Fruit fly (Drosophila melanogaster) whole organism, embryonic: ENCODE measurements around the gene Patsas.

ENCODE experiments used
- Atf3 ChIP-seq: fragments of 200-800 bp; sonication (Bioruptor generic); optimal IDR thresholded peaks from 3 replicates; lab custom pipeline; 2016; ENCODE audit warnings: missing biosample characterization, missing genetic modification characterization
- CG11696 ChIP-seq: fragments of 200-800 bp; sonication (Bioruptor generic); IDR thresholded peaks from 2 replicates; pipeline ENCODE4 v1.3.6; 2022; ENCODE audit warnings: missing biosample characterization, missing genetic modification characterization
- CG12236 ChIP-seq: fragments of 200-800 bp; sonication (Bioruptor generic); optimal IDR thresholded peaks from 2 replicates; lab custom pipeline; 2016; ENCODE audit warnings: missing biosample characterization, missing genetic modification characterization
- CG12299 ChIP-seq: fragments of 200-800 bp; sonication (Bioruptor generic); optimal IDR thresholded peaks from 2 replicates; lab custom pipeline; 2018; ENCODE audit warnings: missing biosample characterization, mild to moderate bottlenecking, missing genetic modification characterization
- CG13894 ChIP-seq: fragments of 200-800 bp; sonication (Bioruptor generic); optimal IDR thresholded peaks from 3 replicates; lab custom pipeline; 2018; ENCODE audit warnings: missing biosample characterization, mild to moderate bottlenecking, missing genetic modification characterization, moderate library complexity
- CG14860 ChIP-seq: fragments of 200-800 bp; sonication (Bioruptor generic); IDR thresholded peaks from 3 replicates; pipeline ENCODE4 v1.3.6; 2022; ENCODE audit warnings: missing biosample characterization, missing genetic modification characterization; ENCODE audit not compliant: partially characterized antibody
- CG1529 ChIP-seq: fragments of 200-800 bp; sonication (Bioruptor generic); optimal IDR thresholded peaks from 3 replicates; lab custom pipeline; 2018; ENCODE audit warnings: missing biosample characterization, missing genetic modification characterization
- CG18262 ChIP-seq: fragments of 200-800 bp; optimal IDR thresholded peaks from 3 replicates; lab custom pipeline; 2019; ENCODE audit warnings: missing biosample characterization, mild to moderate bottlenecking, missing genetic modification characterization, moderate library complexity
- CG18476 ChIP-seq: fragments of 200-800 bp; sonication (Bioruptor generic); optimal IDR thresholded peaks from 2 replicates; lab custom pipeline; 2016; ENCODE audit warnings: missing biosample characterization, mild to moderate bottlenecking, missing genetic modification characterization
- CG2116 ChIP-seq: fragments of 200-800 bp; sonication (Bioruptor generic); optimal IDR thresholded peaks from 3 replicates; lab custom pipeline; 2018; ENCODE audit warnings: missing biosample characterization, mild to moderate bottlenecking, missing genetic modification characterization
- CG2875 ChIP-seq: fragments of 200-800 bp; sonication (Bioruptor generic); optimal IDR thresholded peaks from 2 replicates; lab custom pipeline; 2017; ENCODE audit warnings: missing biosample characterization, mild to moderate bottlenecking, missing genetic modification characterization, missing genetic modification reagents
- CG32772 ChIP-seq: fragments of 200-800 bp; sonication (Bioruptor generic); IDR thresholded peaks from 2 replicates; pipeline ENCODE4 v1.3.6; 2022; ENCODE audit warnings: missing biosample characterization, missing genetic modification characterization
- CG3407 ChIP-seq: fragments of 200-800 bp; sonication (Bioruptor generic); optimal IDR thresholded peaks from 2 replicates; lab custom pipeline; 2018; ENCODE audit warnings: missing biosample characterization, mild to moderate bottlenecking, missing genetic modification characterization
- CG34422 ChIP-seq: fragments of 200-800 bp; sonication (Bioruptor generic); IDR thresholded peaks from 3 replicates; pipeline ENCODE4 v1.3.6; 2022; ENCODE audit warnings: missing biosample characterization, missing genetic modification characterization
- CG3995 ChIP-seq: fragments of 200-800 bp; sonication (Bioruptor generic); optimal IDR thresholded peaks from 3 replicates; lab custom pipeline; 2016; ENCODE audit warnings: missing biosample characterization, missing genetic modification characterization
- CG4282 ChIP-seq: fragments of 200-800 bp; sonication (Bioruptor generic); optimal IDR thresholded peaks from 2 replicates; lab custom pipeline; 2016; ENCODE audit warnings: missing biosample characterization, missing genetic modification characterization
- CG4328 ChIP-seq: fragments of 200-800 bp; sonication (Bioruptor generic); optimal IDR thresholded peaks from 3 replicates; lab custom pipeline; 2017; ENCODE audit warnings: missing biosample characterization, missing genetic modification reagents, missing genetic modification characterization
- CG5180 ChIP-seq: fragments of 200-800 bp; sonication (Bioruptor generic); optimal IDR thresholded peaks from 3 replicates; lab custom pipeline; 2017; ENCODE audit warnings: missing biosample characterization, missing genetic modification characterization, mild to moderate bottlenecking, moderate library complexity, missing genetic modification reagents
- CG6765 ChIP-seq: fragments of 200-800 bp; sonication (Bioruptor generic); optimal IDR thresholded peaks from 3 replicates; lab custom pipeline; 2017; ENCODE audit warnings: missing biosample characterization, mild to moderate bottlenecking, missing genetic modification characterization
- CG7963 ChIP-seq: fragments of 200-800 bp; sonication (Bioruptor generic); IDR thresholded peaks from 3 replicates; pipeline ENCODE4 v1.3.6; 2022; ENCODE audit warnings: missing biosample characterization, missing genetic modification characterization; ENCODE audit not compliant: partially characterized antibody
- CG7987 ChIP-seq: fragments of 200-800 bp; sonication (Bioruptor generic); optimal IDR thresholded peaks from 2 replicates; lab custom pipeline; 2018; ENCODE audit warnings: missing biosample characterization, mild to moderate bottlenecking, missing genetic modification characterization, moderate library complexity
- D19B ChIP-seq: fragments of 200-800 bp; sonication (Bioruptor generic); optimal IDR thresholded peaks from 2 replicates; lab custom pipeline; 2017; ENCODE audit warnings: missing biosample characterization, mild to moderate bottlenecking, missing genetic modification characterization
- Dek ChIP-seq: fragments of 200-800 bp; sonication (Bioruptor generic); optimal IDR thresholded peaks from 3 replicates; lab custom pipeline; 2019; ENCODE audit warnings: missing biosample characterization, mild to moderate bottlenecking, missing genetic modification characterization, moderate library complexity
- Elba2 ChIP-seq: fragments of 200-800 bp; sonication (Bioruptor generic); optimal IDR thresholded peaks from 3 replicates; lab custom pipeline; 2016; ENCODE audit warnings: missing biosample characterization, missing genetic modification characterization
- Fer3 ChIP-seq: fragments of 200-800 bp; sonication (Bioruptor generic); optimal IDR thresholded peaks from 2 replicates; lab custom pipeline; 2018; ENCODE audit warnings: missing biosample characterization, mild to moderate bottlenecking, missing genetic modification characterization, moderate library complexity
- Gug ChIP-seq: fragments of 200-800 bp; sonication (Bioruptor generic); IDR thresholded peaks from 4 replicates; pipeline ENCODE4 v1.3.6; 2022; ENCODE audit warnings: missing biosample characterization, missing genetic modification characterization
- HmgD ChIP-seq: fragments of 200-800 bp; sonication (Bioruptor generic); optimal IDR thresholded peaks from 3 replicates; lab custom pipeline; 2016; ENCODE audit warnings: missing biosample characterization, missing genetic modification characterization
- MESR4 ChIP-seq: fragments of 200-800 bp; sonication (Bioruptor generic); optimal IDR thresholded peaks from 2 replicates; lab custom pipeline; 2018; ENCODE audit warnings: missing biosample characterization, mild to moderate bottlenecking, missing genetic modification characterization, moderate library complexity
- Oaz ChIP-seq: fragments of 200-800 bp; sonication (Bioruptor generic); IDR thresholded peaks from 2 replicates; pipeline ENCODE4 v1.3.6; 2022; ENCODE audit warnings: missing biosample characterization, missing genetic modification characterization
- Oli ChIP-seq: fragments of 200-800 bp; sonication (Bioruptor generic); optimal IDR thresholded peaks from 2 replicates; lab custom pipeline; 2018; ENCODE audit warnings: missing biosample characterization, mild to moderate bottlenecking, missing genetic modification characterization, moderate library complexity
- Sin3A ChIP-seq: fragments of >200 bp; optimal IDR thresholded peaks from 2 replicates; lab custom pipeline; 2018
- Sox102F ChIP-seq: fragments of 200-800 bp; sonication (Bioruptor generic); optimal IDR thresholded peaks from 2 replicates; lab custom pipeline; 2018; ENCODE audit warnings: missing biosample characterization, mild to moderate bottlenecking, missing genetic modification characterization, moderate library complexity
- Sry-δ ChIP-seq: fragments of 200-800 bp; sonication (Bioruptor generic); optimal IDR thresholded peaks from 2 replicates; lab custom pipeline; 2016; ENCODE audit warnings: missing biosample characterization, missing genetic modification characterization
- bbx ChIP-seq: fragments of 200-800 bp; sonication (Bioruptor generic); IDR thresholded peaks from 2 replicates; pipeline ENCODE4 v1.3.6; 2022; ENCODE audit warnings: missing biosample characterization, missing genetic modification characterization; ENCODE audit not compliant: partially characterized antibody
- chn ChIP-seq: fragments of 200-800 bp; sonication (Bioruptor generic); optimal IDR thresholded peaks from 2 replicates; lab custom pipeline; 2016; ENCODE audit warnings: missing biosample characterization, missing genetic modification characterization
- dm ChIP-seq: fragments of 200-800 bp; sonication (Bioruptor generic); optimal IDR thresholded peaks from 3 replicates; lab custom pipeline; 2016; ENCODE audit warnings: missing biosample characterization, missing genetic modification characterization
- emc ChIP-seq: fragments of 200-800 bp; sonication (Bioruptor generic); optimal IDR thresholded peaks from 2 replicates; lab custom pipeline; 2016; ENCODE audit warnings: missing biosample characterization, missing genetic modification characterization
- ewg ChIP-seq: fragments of 200-800 bp; sonication (Bioruptor generic); optimal IDR thresholded peaks from 3 replicates; lab custom pipeline; 2017; ENCODE audit warnings: mild to moderate bottlenecking, missing biosample characterization, missing genetic modification reagents, missing genetic modification characterization
- fd3F ChIP-seq: fragments of 200-800 bp; sonication (Bioruptor generic); optimal IDR thresholded peaks from 2 replicates; lab custom pipeline; 2018; ENCODE audit warnings: missing biosample characterization, mild to moderate bottlenecking, missing genetic modification characterization, moderate library complexity
- fru ChIP-seq: fragments of >200 bp; optimal IDR thresholded peaks from 2 replicates; lab custom pipeline; 2017
- gsb-n ChIP-seq: fragments of 200-800 bp; sonication (Bioruptor generic); optimal IDR thresholded peaks from 3 replicates; lab custom pipeline; 2018; ENCODE audit warnings: missing biosample characterization, mild to moderate bottlenecking, missing genetic modification characterization
- h ChIP-seq: fragments of >200 bp; optimal IDR thresholded peaks from 2 replicates; lab custom pipeline; 2017
- org-1 ChIP-seq: fragments of 200-800 bp; sonication (Bioruptor generic); optimal IDR thresholded peaks from 2 replicates; lab custom pipeline; 2017; ENCODE audit warnings: missing biosample characterization, missing genetic modification characterization
- pita ChIP-seq: fragments of 200-800 bp; sonication (Bioruptor generic); optimal IDR thresholded peaks from 2 replicates; lab custom pipeline; 2017; ENCODE audit warnings: missing biosample characterization, mild to moderate bottlenecking, missing genetic modification characterization
- pnt ChIP-seq: fragments of 200-800 bp; sonication (Bioruptor generic); optimal IDR thresholded peaks from 3 replicates; lab custom pipeline; 2016; ENCODE audit warnings: missing biosample characterization, missing genetic modification characterization
- sisA ChIP-seq: fragments of 200-800 bp; sonication (Bioruptor generic); IDR thresholded peaks from 2 replicates; pipeline ENCODE4 v1.3.6; 2022; ENCODE audit warnings: missing biosample characterization, missing genetic modification characterization
- sob ChIP-seq: fragments of 200-800 bp; sonication (Bioruptor generic); IDR thresholded peaks from 2 replicates; pipeline ENCODE4 v1.3.6; 2022; ENCODE audit warnings: missing biosample characterization, missing genetic modification characterization
- tap ChIP-seq: fragments of 200-800 bp; optimal IDR thresholded peaks from 3 replicates; lab custom pipeline; 2019; ENCODE audit warnings: missing biosample characterization, mild to moderate bottlenecking, missing genetic modification characterization, moderate library complexity
- toy ChIP-seq: fragments of 200-800 bp; sonication (Bioruptor generic); IDR thresholded peaks from 2 replicates; pipeline ENCODE4 v1.3.6; 2022; ENCODE audit warnings: missing biosample characterization, missing genetic modification characterization
- trem ChIP-seq: fragments of 200-800 bp; optimal IDR thresholded peaks from 3 replicates; lab custom pipeline; 2019; ENCODE audit warnings: missing biosample characterization, mild to moderate bottlenecking, missing genetic modification characterization, moderate library complexity
- trh ChIP-seq: fragments of 200-800 bp; sonication (Bioruptor generic); optimal IDR thresholded peaks from 2 replicates; lab custom pipeline; 2016; ENCODE audit warnings: missing biosample characterization, missing genetic modification characterization
- usp ChIP-seq: fragments of >200 bp; optimal IDR thresholded peaks from 2 replicates; lab custom pipeline; 2017; ENCODE audit warnings: missing biosample characterization, missing genetic modification characterization

The Patsas gene

DNA sequence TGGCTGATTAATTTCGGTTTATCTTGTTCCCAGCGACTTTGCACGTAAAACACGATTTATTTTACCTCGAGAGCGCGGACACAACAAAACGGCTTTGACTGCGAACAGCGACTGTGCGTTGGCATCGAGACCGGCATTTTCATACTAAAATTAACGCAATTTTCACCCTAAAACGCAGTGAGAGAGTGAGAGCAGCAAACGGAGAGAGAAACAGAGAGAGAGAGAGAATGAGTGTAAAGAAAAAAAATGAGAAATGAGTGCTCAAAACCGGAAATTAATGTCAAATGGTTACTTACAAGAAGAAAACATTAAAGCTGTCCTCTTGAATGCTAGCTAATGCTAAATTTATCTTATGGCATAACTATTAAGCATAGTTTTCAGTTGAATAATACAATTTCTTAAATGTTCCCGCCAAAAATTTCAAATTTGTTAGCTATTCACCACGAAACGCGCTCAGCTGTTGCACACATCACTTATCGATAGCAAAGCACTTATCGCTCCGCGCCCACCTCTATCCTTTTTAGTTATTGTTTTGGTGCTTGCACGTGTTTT lies 47.2 kb downstream of the Patsas start, which contains the start of the genes JhI-21, RpL7-like and CG34164 (continued):
- TF ChIP-seq Sox102F (GFP tag; lab: Kevin White, UChicago) (no peak), Oli (tag; lab: Kevin White, UChicago) (no peak), pita (GFP tag; lab: Kevin White, UChicago) (no peak), CG4282 (GFP tag; lab: Kevin White, UChicago) (no peak), ewg (GFP tag; lab: Kevin White, UChicago) (peak; percentile 33), Elba2 (no peak), CG13894 (tag; lab: Kevin White, UChicago) (no peak), Dek (tag; lab: Kevin White, UChicago) (no peak), Sry-δ (GFP tag; lab: Kevin White, UChicago) (peak; percentile 95), dm (GFP tag; lab: Kevin White, UChicago) (peak; percentile 88), CG3407 (GFP tag; lab: Kevin White, UChicago) (no peak), CG14860 (GFP tag; lab: Robert Waterston, UW) (no peak), trh (GFP tag; lab: Kevin White, UChicago) (no peak), CG7963 (GFP tag; lab: Robert Waterston, UW) (peak; percentile 60; the same call in 2 of the 3 replicates), Sin3A (lab: Kevin White, UChicago) (peak; percentile 43), CG2116 (peak; percentile 93), CG32772 (no peak), tap (tag; lab: Kevin White, UChicago) (no peak), usp (GFP tag; lab: Kevin White, UChicago) (no peak), fru (lab: Kevin White, UChicago) (no peak), Fer3 (tag; lab: Kevin White, UChicago) (no peak), Gug (GFP tag; lab: Robert Waterston, UW) (no peak), chn (GFP tag; lab: Kevin White, UChicago) (no peak), HmgD (GFP tag; lab: Kevin White, UChicago) (no peak), toy (no peak), CG11696 (GFP tag; lab: Robert Waterston, UW) (no peak), bbx (GFP tag; lab: Robert Waterston, UW) (peak; percentile 64), CG18476 (no peak), MESR4 (GFP tag; lab: Kevin White, UChicago) (no peak), CG12299 (tag; lab: Kevin White, UChicago) (no peak), CG12236 (GFP tag; lab: Kevin White, UChicago) (no peak), CG2875 (GFP tag; lab: Kevin White, UChicago) (no peak), emc (GFP tag; lab: Kevin White, UChicago) (no peak), gsb-n (tag; lab: Kevin White, UChicago) (no peak), h (lab: Kevin White, UChicago) (no peak), sisA (GFP tag; lab: Robert Waterston, UW) (no peak), fd3F (no peak), CG18262 (tag; lab: Kevin White, UChicago) (peak; percentile 21), CG34422 (peak; percentile 78; the same call in 2 of the 3 replicates), pnt (GFP tag; lab: Kevin White, UChicago) (no peak), Atf3 (no peak), org-1 (GFP tag; lab: Kevin White, UChicago) (no peak), CG1529 (no peak), Oaz (GFP tag; lab: Robert Waterston, UW) (no peak), D19B (GFP tag; lab: Kevin White, UChicago) (no peak), CG7987 (GFP tag; lab: Kevin White, UChicago) (no peak), sob (GFP tag; lab: Robert Waterston, UW) (no peak), trem (peak; percentile 69), CG4328 (GFP tag; lab: Kevin White, UChicago) (no peak), CG6765 (GFP tag; lab: Kevin White, UChicago) (peak; percentile 9), CG3995 (GFP tag; lab: Kevin White, UChicago) (no peak), CG5180 (GFP tag; lab: Kevin White, UChicago) (no peak)
